Worm (Caenorhabditis elegans) whole organism, L4/young adult: ENCODE data around the gene rpl-23.

Source experiments
- dao-5 ChIP-seq: sonication (generic microtip); optimal IDR thresholded peaks from 2 replicates; lab custom pipeline; 2016; ENCODE audit warnings: missing genotype, missing genetic modification characterization, moderate library complexity, missing compliant biosample characterization
- him-1 ChIP-seq: sonication (generic microtip); optimal IDR thresholded peaks from 2 replicates; lab custom pipeline; 2016; ENCODE audit warnings: missing genotype, missing genetic modification reagents, missing genetic modification characterization, missing compliant biosample characterization

ce11 chrIII:5680141-5680540, 25.8 kb downstream of the rpl-23 start, which contains the start of gene pst-2:
- TF ChIP-seq him-1: no peak
- TF ChIP-seq dao-5 (tag; lab: Kevin White, UChicago): no peak
